Worm (Caenorhabditis elegans) whole organism, L1 larva: ENCODE data around the gene C02B8.3.
A peak's percentile ranks its signal among the peaks of the same experiment; 100 is the strongest.

Experiments
- C04F5.9 ChIP-seq: sonication (generic microtip); optimal IDR thresholded peaks from 2 replicates; lab custom pipeline; 2016; ENCODE audit warnings: missing genetic modification characterization, missing compliant biosample characterization
- C16A3.4 ChIP-seq: fragments of 150-350 bp; optimal IDR thresholded peaks from 2 replicates; lab custom pipeline; 2014; ENCODE audit warnings: missing biosample characterization, missing genetic modification characterization
- C34B4.2 ChIP-seq: sonication (generic microtip); optimal IDR thresholded peaks from 2 replicates; lab custom pipeline; 2017; ENCODE audit warnings: mild to moderate bottlenecking, missing genetic modification characterization, missing compliant biosample characterization
- Y116A8C.19 ChIP-seq: sonication (generic microtip); optimal IDR thresholded peaks from 2 replicates; lab custom pipeline; 2016; ENCODE audit warnings: missing compliant biosample characterization, missing genetic modification characterization, borderline replicate concordance
- aha-1 ChIP-seq: fragments of 150-350 bp; optimal IDR thresholded peaks from 2 replicates; lab custom pipeline; 2014; ENCODE audit warnings: missing biosample characterization, missing genetic modification characterization
- alr-1 ChIP-seq: fragments of 200-800 bp; sonication (Bioruptor generic); optimal IDR thresholded peaks from 2 replicates; lab custom pipeline; 2018; ENCODE audit warnings: borderline replicate concordance, mild to moderate bottlenecking, missing genetic modification characterization, missing compliant biosample characterization
- aly-2 ChIP-seq: fragments of 150-350 bp; optimal IDR thresholded peaks from 2 replicates; lab custom pipeline; 2014; ENCODE audit warnings: missing biosample characterization, missing genetic modification characterization
- ama-1 ChIP-seq: fragments of 150-350 bp; optimal IDR thresholded peaks from 2 replicates; lab custom pipeline; 2014
- ceh-88 ChIP-seq: fragments of 200-800 bp; sonication (Bioruptor generic); IDR thresholded peaks from 2 replicates; pipeline ENCODE4 v1.3.6; 2022; ENCODE audit warnings: missing genetic modification characterization, missing compliant biosample characterization
- ceh-90 ChIP-seq: sonication (generic microtip); optimal IDR thresholded peaks from 2 replicates; lab custom pipeline; 2016; ENCODE audit warnings: missing genetic modification characterization, missing compliant biosample characterization
- dsc-1 ChIP-seq: sonication (generic microtip); optimal IDR thresholded peaks from 2 replicates; lab custom pipeline; 2016; ENCODE audit warnings: mild to moderate bottlenecking, missing genetic modification characterization, missing compliant biosample characterization
- efl-1 ChIP-seq, 4 experiments: fragments of 150-350 bp; optimal IDR thresholded peaks in 3 of 4; peaks in 1 of 4; 1 replicate in 1 of 4; 2 replicates in 3 of 4; lab custom pipeline; 2014; ENCODE audit warnings: missing biosample characterization in 2 of 4, missing genetic modification characterization in 2 of 4, missing genetic modification reagents in 2 of 4
- efl-3 ChIP-seq: fragments of 200-800 bp; sonication (Bioruptor generic); optimal IDR thresholded peaks from 2 replicates; lab custom pipeline; 2018; ENCODE audit warnings: mild to moderate bottlenecking, missing genetic modification characterization, missing compliant biosample characterization
- elt-3 ChIP-seq, 6 experiments: fragments of 150-350 bp in 1 of 6; sonication (generic microtip); optimal IDR thresholded peaks; 2 replicates each; lab custom pipeline; 2017 to 2018; ENCODE audit warnings: missing biosample characterization in 6 of 6, missing genetic modification characterization in 6 of 6, inconsistent platforms in 1 of 6
- ets-5 ChIP-seq: fragments of 200-800 bp; sonication (Bioruptor generic); IDR thresholded peaks from 2 replicates; pipeline ENCODE4 v1.3.6; 2022; ENCODE audit warnings: missing genetic modification characterization, missing compliant biosample characterization
- fkh-10 ChIP-seq: sonication (generic microtip); optimal IDR thresholded peaks from 2 replicates; lab custom pipeline; 2017; ENCODE audit warnings: missing biosample characterization, missing genetic modification reagents, missing genetic modification characterization
- fkh-4 ChIP-seq: sonication (generic microtip); optimal IDR thresholded peaks from 2 replicates; lab custom pipeline; 2016; ENCODE audit warnings: missing compliant biosample characterization, missing genetic modification characterization, borderline replicate concordance
- fos-1 ChIP-seq: fragments of 150-350 bp; optimal IDR thresholded peaks from 2 replicates; lab custom pipeline; 2014; ENCODE audit warnings: missing biosample characterization, missing genetic modification characterization
- hpl-2 ChIP-seq: fragments of 150-350 bp; optimal IDR thresholded peaks from 2 replicates; lab custom pipeline; 2014; ENCODE audit warnings: missing biosample characterization, missing genetic modification reagents, missing genetic modification characterization
- isw-1 ChIP-seq: fragments of 200-800 bp; sonication (Bioruptor generic); IDR thresholded peaks from 2 replicates; pipeline ENCODE4 v1.3.6; 2022; ENCODE audit warnings: missing genetic modification characterization, missing compliant biosample characterization
- jun-1 ChIP-seq: fragments of 150-350 bp; optimal IDR thresholded peaks from 2 replicates; lab custom pipeline; 2014; ENCODE audit warnings: missing biosample characterization, missing genetic modification reagents, missing genetic modification characterization
- lin-39 ChIP-seq: fragments of 150-350 bp; optimal IDR thresholded peaks from 2 replicates; lab custom pipeline; 2014; ENCODE audit warnings: missing biosample characterization, missing genetic modification reagents, missing genetic modification characterization
- lir-3 ChIP-seq: sonication (generic microtip); optimal IDR thresholded peaks from 2 replicates; lab custom pipeline; 2016; ENCODE audit warnings: mild to moderate bottlenecking, missing genetic modification characterization, moderate library complexity, missing compliant biosample characterization; ENCODE audit not compliant: poor library complexity
- lsy-2 ChIP-seq, 2 experiments: fragments of 150-350 bp; optimal IDR thresholded peaks; 2 replicates each; lab custom pipeline; 2014; ENCODE audit warnings: missing biosample characterization in 2 of 2, missing genetic modification characterization in 2 of 2
- mdl-1 ChIP-seq, 2 experiments: fragments of 150-350 bp; optimal IDR thresholded peaks; 2 replicates each; lab custom pipeline; 2014 to 2017; ENCODE audit warnings: missing biosample characterization in 2 of 2, missing genetic modification characterization in 2 of 2, inconsistent platforms in 1 of 2
- mef-2 ChIP-seq: fragments of 150-350 bp; optimal IDR thresholded peaks from 2 replicates; lab custom pipeline; 2014; ENCODE audit warnings: missing biosample characterization, missing genetic modification characterization
- mep-1 ChIP-seq: fragments of 150-350 bp; optimal IDR thresholded peaks from 2 replicates; lab custom pipeline; 2014; ENCODE audit warnings: missing biosample characterization, missing genetic modification characterization
- nhr-11 ChIP-seq: fragments of 150-350 bp; optimal IDR thresholded peaks from 2 replicates; lab custom pipeline; 2014; ENCODE audit warnings: missing biosample characterization, missing genetic modification characterization
- nhr-12 ChIP-seq: sonication (generic microtip); optimal IDR thresholded peaks from 2 replicates; lab custom pipeline; 2017; ENCODE audit warnings: missing biosample characterization, missing genetic modification characterization
- nhr-237 ChIP-seq: fragments of 150-350 bp; optimal IDR thresholded peaks from 2 replicates; lab custom pipeline; 2014; ENCODE audit warnings: missing biosample characterization, missing genetic modification characterization
- nhr-71 ChIP-seq: sonication (generic microtip); optimal IDR thresholded peaks from 2 replicates; lab custom pipeline; 2016; ENCODE audit warnings: mild to moderate bottlenecking, missing genetic modification characterization, moderate library complexity, missing compliant biosample characterization
- nhr-76 ChIP-seq: sonication (generic microtip); optimal IDR thresholded peaks from 2 replicates; lab custom pipeline; 2017; ENCODE audit warnings: missing biosample characterization, missing genetic modification characterization
- nhr-84 ChIP-seq: sonication (generic microtip); optimal IDR thresholded peaks from 2 replicates; lab custom pipeline; 2017; ENCODE audit warnings: missing biosample characterization, missing genetic modification characterization
- nhr-85 ChIP-seq: sonication (generic microtip); peaks from one replicate; lab custom pipeline; 2016; ENCODE audit warnings: missing genetic modification characterization, inconsistent platforms, missing compliant biosample characterization
- nhr-90 ChIP-seq: sonication (generic microtip); optimal IDR thresholded peaks from 2 replicates; lab custom pipeline; 2016; ENCODE audit warnings: mild to moderate bottlenecking, missing genetic modification characterization, missing compliant biosample characterization; ENCODE audit not compliant: poor library complexity
- pag-3 ChIP-seq: sonication (generic microtip); optimal IDR thresholded peaks from 2 replicates; lab custom pipeline; 2017; ENCODE audit warnings: missing genetic modification characterization, mild to moderate bottlenecking, missing compliant biosample characterization, antibody characterized with exemption, borderline replicate concordance; ENCODE audit not compliant: insufficient read depth
- pqm-1 ChIP-seq: sonication (generic microtip); optimal IDR thresholded peaks from 3 replicates; lab custom pipeline; 2017; ENCODE audit warnings: missing biosample characterization, missing genetic modification characterization
- rnt-1 ChIP-seq: sonication (generic microtip); optimal IDR thresholded peaks from 2 replicates; lab custom pipeline; 2016; ENCODE audit warnings: mild to moderate bottlenecking, missing genetic modification characterization, moderate library complexity, missing compliant biosample characterization
- snpc-4 ChIP-seq: fragments of 150-350 bp; optimal IDR thresholded peaks from 2 replicates; lab custom pipeline; 2014; ENCODE audit warnings: missing biosample characterization, missing genetic modification characterization
- snu-23 ChIP-seq: sonication (generic microtip); optimal IDR thresholded peaks from 2 replicates; lab custom pipeline; 2016; ENCODE audit warnings: missing genetic modification characterization, missing compliant biosample characterization
- sox-4 ChIP-seq: sonication (generic microtip); optimal IDR thresholded peaks from 2 replicates; lab custom pipeline; 2016; ENCODE audit warnings: missing genetic modification characterization, missing compliant biosample characterization
- sptf-1 ChIP-seq: fragments of 150-350 bp; optimal IDR thresholded peaks from 2 replicates; lab custom pipeline; 2014; ENCODE audit warnings: missing biosample characterization, missing genetic modification characterization
- swsn-7 ChIP-seq: sonication (generic microtip); optimal IDR thresholded peaks from 2 replicates; lab custom pipeline; 2016; ENCODE audit warnings: missing genetic modification characterization, missing compliant biosample characterization
- tbx-2 ChIP-seq: sonication (generic microtip); optimal IDR thresholded peaks from 2 replicates; lab custom pipeline; 2016; ENCODE audit warnings: missing genetic modification characterization, missing compliant biosample characterization
- tlp-1 ChIP-seq: fragments of 150-350 bp; optimal IDR thresholded peaks from 2 replicates; lab custom pipeline; 2014; ENCODE audit warnings: missing biosample characterization, missing genetic modification characterization
- unc-130 ChIP-seq: fragments of 150-350 bp; optimal IDR thresholded peaks from 2 replicates; lab custom pipeline; 2017; ENCODE audit warnings: missing biosample characterization, missing genetic modification characterization, inconsistent platforms
- unc-62 ChIP-seq: fragments of 150-350 bp; optimal IDR thresholded peaks from 2 replicates; lab custom pipeline; 2014; ENCODE audit warnings: missing biosample characterization, missing genetic modification reagents, missing genetic modification characterization
- unc-86 ChIP-seq: sonication (generic microtip); optimal IDR thresholded peaks from 2 replicates; lab custom pipeline; 2016; ENCODE audit warnings: missing genetic modification characterization, missing compliant biosample characterization
- unc-98 ChIP-seq: fragments of 200-800 bp; sonication (Bioruptor generic); IDR thresholded peaks from 2 replicates; pipeline ENCODE4 v1.3.6; 2022; ENCODE audit warnings: missing genetic modification characterization, missing compliant biosample characterization
- vab-15 ChIP-seq: sonication (generic microtip); optimal IDR thresholded peaks from 2 replicates; lab custom pipeline; 2017; ENCODE audit warnings: missing genotype, mild to moderate bottlenecking, missing genetic modification characterization, missing compliant biosample characterization
- xbp-1 ChIP-seq: sonication (generic microtip); optimal IDR thresholded peaks from 2 replicates; lab custom pipeline; 2016; ENCODE audit warnings: missing genetic modification characterization, missing compliant biosample characterization
- ztf-4 ChIP-seq: fragments of 150-350 bp; optimal IDR thresholded peaks from 2 replicates; lab custom pipeline; 2014; ENCODE audit warnings: missing biosample characterization, missing genetic modification characterization

C02B8.3 gene

ce11 chrX:8158975-8159813 is 19.9 kb downstream of the C02B8.3 start, which contains the start of gene hil-3 (continued):
- no peak for TF ChIP-seq pag-3 (tag; lab: Kevin White, UChicago)
- TF ChIP-seq alr-1 (tag; lab: Kevin White, UChicago): no peak
- no peak for TF ChIP-seq pqm-1 (tag; lab: Kevin White, UChicago)
- TF ChIP-seq tbx-2: peak; percentile 51
- TF ChIP-seq C34B4.2 (tag; lab: Kevin White, UChicago): no peak
- no peak for TF ChIP-seq fos-1 (tag; lab: Kevin White, UChicago)
- TF ChIP-seq ets-5 (GFP tag; lab: Robert Waterston, UW): no peak
- TF ChIP-seq rnt-1 (tag; lab: Kevin White, UChicago): peak; percentile 63
- TF ChIP-seq nhr-11 (tag; lab: Kevin White, UChicago): no peak
- no peak for TF ChIP-seq elt-3 (tag; optimal IDR thresholded peaks at IDR 0.05; lab: Kevin White, UChicago)
- peak; percentile 74 for TF ChIP-seq nhr-85 (tag; lab: Kevin White, UChicago)
- TF ChIP-seq mep-1 (tag; lab: Kevin White, UChicago): peak; percentile 14
- TF ChIP-seq fkh-4 (tag; lab: Kevin White, UChicago): no peak
- TF ChIP-seq efl-3 (GFP tag; lab: Kevin White, UChicago): no peak
- no peak for TF ChIP-seq tlp-1 (tag; lab: Kevin White, UChicago)
- TF ChIP-seq unc-86: peak; percentile 54
- peak; percentile 38 for TF ChIP-seq C16A3.4 (tag; lab: Kevin White, UChicago)
- TF ChIP-seq nhr-90 (tag; lab: Kevin White, UChicago): no peak
- TF ChIP-seq ceh-90 (tag; lab: Kevin White, UChicago): no peak
- TF ChIP-seq ama-1: peak; percentile 30
- no peak for TF ChIP-seq nhr-84
- peak; percentile 11 for TF ChIP-seq sox-4
- no peak for TF ChIP-seq snpc-4 (tag; lab: Kevin White, UChicago)
- TF ChIP-seq unc-130: no peak
- TF ChIP-seq ztf-4 (tag; lab: Kevin White, UChicago): no peak
- TF ChIP-seq unc-62 (GFP tag; lab: Kevin White, UChicago): no peak
- TF ChIP-seq xbp-1 (tag; lab: Kevin White, UChicago): peak; percentile 40
- TF ChIP-seq lin-39 (tag; lab: Kevin White, UChicago): no peak
- TF ChIP-seq Y116A8C.19 (tag; lab: Kevin White, UChicago): no peak
- no peak for TF ChIP-seq ceh-88 (GFP tag; lab: Robert Waterston, UW)
- no peak for TF ChIP-seq fkh-10 (GFP tag; lab: Kevin White, UChicago)
- TF ChIP-seq mdl-1 (tag; optimal IDR thresholded peaks at IDR 0.05; lab: Kevin White, UChicago): no peak
- no peak for TF ChIP-seq efl-1 (optimal IDR thresholded peaks at IDR 0.05; lab: Kevin White, UChicago)
- TF ChIP-seq efl-1 (GFP tag; optimal IDR thresholded peaks at IDR 0.05 in 1 of 2; lab: Kevin White, UChicago): peak in 1 of 2 experiments; percentile 16
- no peak for TF ChIP-seq unc-98 (GFP tag; lab: Robert Waterston, UW)
- TF ChIP-seq isw-1 (GFP tag; lab: Robert Waterston, UW): no peak
- peak; percentile 9 for TF ChIP-seq jun-1
- TF ChIP-seq nhr-76 (tag; lab: Kevin White, UChicago): no peak
- no peak for TF ChIP-seq sptf-1 (tag; lab: Kevin White, UChicago)
- TF ChIP-seq vab-15: no peak
- peak in 1 of 2 experiments; percentile 52 for TF ChIP-seq lsy-2 (tag; optimal IDR thresholded peaks at IDR 0.05; lab: Kevin White, UChicago)
- no peak for TF ChIP-seq nhr-12 (tag; lab: Kevin White, UChicago)
- no peak for TF ChIP-seq aha-1 (tag; lab: Kevin White, UChicago)
- no peak for TF ChIP-seq lir-3 (tag; lab: Kevin White, UChicago)
- no peak for TF ChIP-seq dsc-1
- no peak for TF ChIP-seq mef-2 (tag; lab: Kevin White, UChicago)
- TF ChIP-seq snu-23 (GFP tag; lab: Kevin White, UChicago): peak; percentile 41
- TF ChIP-seq nhr-71: peak; percentile 65
- TF ChIP-seq hpl-2: no peak
- TF ChIP-seq nhr-237 (tag; lab: Kevin White, UChicago): no peak
- TF ChIP-seq swsn-7: peak; percentile 89
- TF ChIP-seq aly-2 (tag; lab: Kevin White, UChicago): no peak
- TF ChIP-seq C04F5.9 (tag; lab: Kevin White, UChicago): no peak
